Fruit fly (Drosophila melanogaster): Measurements from ENCODE around the gene fiz.

fiz gene

dm6 chrX:14909658-14910378 lies at the start of gene fiz:
fiz (minus strand) TSS chrX:14909708.
- TF ChIP-seq CG15336 (GFP tag; IDR thresholded peaks at IDR 0.05) (0 out of 2 replicates have a peak, but pooled peaks have one; percentile 30), CG6163 (GFP tag; IDR thresholded peaks at IDR 0.05) (0 out of 3 replicates have a peak, but pooled peaks have one; percentile 25), vri (GFP tag; optimal IDR thresholded peaks at IDR 0.05) (peak; percentile 27), CG11902 (GFP tag; optimal IDR thresholded peaks at IDR 0.05) (no peak), Eip78C (GFP tag) (peak; percentile 6), CG3919 (GFP tag; optimal IDR thresholded peaks at IDR 0.05) (no peak), Hr39 (GFP tag; optimal IDR thresholded peaks at IDR 0.05) (peak; percentile 2)

dm6 chrX:14955050-14955783 lies 45.7 kb upstream of the fiz start, which contains the start of the genes CG9030 and eag:
CG9030 (minus strand) TSS chrX:14955100.
eag (plus strand) TSS chrX:14955477.
- no peak for TF ChIP-seq CG3919 (GFP tag; optimal IDR thresholded peaks at IDR 0.05)
- no peak for TF ChIP-seq Ets96B (tag; optimal IDR thresholded peaks at IDR 0.05)
- TF ChIP-seq Hr4 (GFP tag; optimal IDR thresholded peaks at IDR 0.05), result no peak
- no peak for TF ChIP-seq svp (GFP tag)
- no peak for TF ChIP-seq CG7368 (GFP tag; optimal IDR thresholded peaks at IDR 0.05)
- TF ChIP-seq CG15336 (GFP tag; IDR thresholded peaks at IDR 0.05), result no peak
- no peak for TF ChIP-seq Sox15 (GFP tag; optimal IDR thresholded peaks at IDR 0.05)
- TF ChIP-seq vri (GFP tag; optimal IDR thresholded peaks at IDR 0.05), result no peak
- no peak for TF ChIP-seq acj6 (GFP tag; optimal IDR thresholded peaks at IDR 0.05)
- TF ChIP-seq fkh (GFP tag; optimal IDR thresholded peaks at IDR 0.05), result no peak
- TF ChIP-seq CG8632 (GFP tag; optimal IDR thresholded peaks at IDR 0.05), result no peak
- no peak for TF ChIP-seq Sox14 (GFP tag; optimal IDR thresholded peaks at IDR 0.05)
- TF ChIP-seq Eip75B (GFP tag; optimal IDR thresholded peaks at IDR 0.05), result no peak
- no peak for TF ChIP-seq CG6163 (GFP tag; IDR thresholded peaks at IDR 0.05)

- TF ChIP-seq cyc (GFP tag; optimal IDR thresholded peaks at IDR 0.05) (peak; percentile 40), Ets96B (tag; optimal IDR thresholded peaks at IDR 0.05) (no peak), dsx (GFP tag; optimal IDR thresholded peaks at IDR 0.05; ENCODE audit: poor library complexity, severe bottlenecking) (peak; percentile 57), Sox102F (GFP tag; optimal IDR thresholded peaks at IDR 0.05) (peak; percentile 9), Smox (GFP tag; optimal IDR thresholded peaks at IDR 0.05) (peak; percentile 8), pdm3 (GFP tag; optimal IDR thresholded peaks at IDR 0.05) (peak; percentile 17), CG3032 (tag; optimal IDR thresholded peaks at IDR 0.05) (peak; percentile 4), esn (GFP tag; optimal IDR thresholded peaks at IDR 0.05) (peak; percentile 12), Met (GFP tag; optimal IDR thresholded peaks at IDR 0.05) (peak; percentile 37), CG6792 (GFP tag; optimal IDR thresholded peaks at IDR 0.05) (no peak), spab (GFP tag; optimal IDR thresholded peaks at IDR 0.05) (no peak), CG4318 (GFP tag; optimal IDR thresholded peaks at IDR 0.05) (no peak), Hr39 (GFP tag; optimal IDR thresholded peaks at IDR 0.05) (peak; percentile 12), CG8632 (GFP tag; optimal IDR thresholded peaks at IDR 0.05) (no peak), lz (GFP tag; optimal IDR thresholded peaks at IDR 0.05) (peak; percentile 19), Eip93F (GFP tag; optimal IDR thresholded peaks at IDR 0.05) (no peak), svp (GFP tag) (no peak), Blimp-1 (GFP tag; optimal IDR thresholded peaks at IDR 0.05) (peak; percentile 77), CG31627 (GFP tag; optimal IDR thresholded peaks at IDR 0.05) (peak; percentile 39), CG7368 (GFP tag; optimal IDR thresholded peaks at IDR 0.05) (no peak), topi (GFP tag; optimal IDR thresholded peaks at IDR 0.05) (peak; percentile 9), Hr4 (GFP tag; optimal IDR thresholded peaks at IDR 0.05) (no peak), CG32006 (GFP tag; optimal IDR thresholded peaks at IDR 0.05) (no peak), acj6 (GFP tag; optimal IDR thresholded peaks at IDR 0.05) (peak; percentile 46), CG3919 (GFP tag; optimal IDR thresholded peaks at IDR 0.05) (no peak), OdsH (GFP tag; optimal IDR thresholded peaks at IDR 0.05) (peak; percentile 28), CG1621 (tag; optimal IDR thresholded peaks at IDR 0.05) (no peak), CG16779 (tag; optimal IDR thresholded peaks at IDR 0.05) (no peak), CG10631 (GFP tag; optimal IDR thresholded peaks at IDR 0.05) (no peak), Eip78C (GFP tag) (peak; percentile 29), CG6808 (GFP tag; optimal IDR thresholded peaks at IDR 0.05) (no peak)
These were observed 44.4 kb upstream of the fiz start for dm6 chrX:14953896-14954295.

Data from whole organism, prepupa.